Worm (Caenorhabditis elegans) whole organism, young adult: ENCODE data around the gene C16C8.9.

Source experiments
- B0035.1 ChIP-seq: sonication (generic microtip); optimal IDR thresholded peaks from 2 replicates; lab custom pipeline; 2016; ENCODE audit warnings: missing genetic modification characterization, mild to moderate bottlenecking, missing compliant biosample characterization, missing genotype, missing genetic modification reagents
- B0261.1 ChIP-seq: sonication (generic microtip); optimal IDR thresholded peaks from 2 replicates; lab custom pipeline; 2016; ENCODE audit warnings: mild to moderate bottlenecking, missing genetic modification characterization, moderate library complexity, missing compliant biosample characterization
- D2030.7 ChIP-seq: fragments of 200-800 bp; sonication (Bioruptor generic); IDR thresholded peaks from 2 replicates; pipeline ENCODE4 v1.3.6; 2022; ENCODE audit warnings: missing genetic modification reagents, missing genetic modification characterization, missing compliant biosample characterization
- F10E7.11 ChIP-seq: sonication (generic microtip); optimal IDR thresholded peaks from 2 replicates; lab custom pipeline; 2017; ENCODE audit warnings: mild to moderate bottlenecking, missing genetic modification characterization, moderate library complexity, missing compliant biosample characterization
- F33H1.4 ChIP-seq: fragments of 200-800 bp; sonication (Bioruptor generic); IDR thresholded peaks from 2 replicates; pipeline ENCODE4 v1.3.6; 2022; ENCODE audit warnings: missing genetic modification reagents, missing genetic modification characterization, missing compliant biosample characterization
- F39B2.1 ChIP-seq: fragments of 200-800 bp; sonication (Bioruptor generic); IDR thresholded peaks from 2 replicates; pipeline ENCODE4 v1.3.6; 2022; ENCODE audit warnings: missing genetic modification reagents, missing genetic modification characterization, missing compliant biosample characterization
- F57A8.1 ChIP-seq: fragments of 200-800 bp; sonication (Bioruptor generic); optimal IDR thresholded peaks from 2 replicates; lab custom pipeline; 2018; ENCODE audit warnings: mild to moderate bottlenecking, missing genetic modification characterization, moderate library complexity, missing compliant biosample characterization
- F57C9.4 ChIP-seq: sonication (generic microtip); optimal IDR thresholded peaks from 2 replicates; lab custom pipeline; 2017; ENCODE audit warnings: mild to moderate bottlenecking, missing genetic modification characterization, missing compliant biosample characterization
- Y56A3A.18 ChIP-seq: fragments of 200-800 bp; sonication (Bioruptor generic); IDR thresholded peaks from 2 replicates; pipeline ENCODE4 v1.3.6; 2022; ENCODE audit warnings: missing genetic modification reagents, missing genetic modification characterization, missing compliant biosample characterization
- Y79H2A.3 ChIP-seq: fragments of 200-800 bp; sonication (Bioruptor generic); conservative IDR thresholded peaks from 2 replicates; pipeline ENCODE4 v1.3.6; 2022; ENCODE audit warnings: missing genetic modification reagents, missing genetic modification characterization, missing compliant biosample characterization
- Y95B8A.8 ChIP-seq: fragments of 200-800 bp; sonication (Bioruptor generic); IDR thresholded peaks from 2 replicates; pipeline ENCODE4 v1.3.6; 2022; ENCODE audit warnings: missing genetic modification reagents, missing genetic modification characterization, missing compliant biosample characterization
- aptf-2 ChIP-seq: fragments of 200-800 bp; sonication (Bioruptor generic); conservative IDR thresholded peaks from 2 replicates; pipeline ENCODE4 v1.3.6; 2022; ENCODE audit warnings: missing genetic modification reagents, missing genetic modification characterization, missing compliant biosample characterization
- attf-3 ChIP-seq: fragments of 200-800 bp; sonication (Bioruptor generic); conservative IDR thresholded peaks from 2 replicates; pipeline ENCODE4 v1.3.6; 2022; ENCODE audit warnings: missing genetic modification reagents, missing genetic modification characterization, missing compliant biosample characterization
- attf-6 ChIP-seq: fragments of 200-800 bp; sonication (Bioruptor generic); IDR thresholded peaks from 2 replicates; pipeline ENCODE4 v1.3.6; 2022; ENCODE audit warnings: missing genetic modification reagents, missing genetic modification characterization, missing compliant biosample characterization
- ccch-3 ChIP-seq: fragments of 200-800 bp; sonication (Bioruptor generic); optimal IDR thresholded peaks from 2 replicates; lab custom pipeline; 2018; ENCODE audit warnings: mild to moderate bottlenecking, missing genetic modification characterization, missing compliant biosample characterization
- cebp-1 ChIP-seq, 2 experiments: fragments of 200-800 bp in 1 of 2; sonication (Bioruptor generic) in 1 of 2; sonication (generic microtip) in 1 of 2; IDR thresholded peaks in 1 of 2; optimal IDR thresholded peaks in 1 of 2; 2 replicates each; pipeline versions ENCODE4 v1.3.6 to Lab custom; 2017 to 2022; ENCODE audit warnings: missing compliant biosample characterization in 2 of 2, missing genetic modification characterization in 2 of 2, mild to moderate bottlenecking in 1 of 2, missing genetic modification reagents in 1 of 2, moderate library complexity in 1 of 2
- ceh-27 ChIP-seq: fragments of 200-800 bp; sonication (Bioruptor generic); optimal IDR thresholded peaks from 2 replicates; lab custom pipeline; 2018; ENCODE audit warnings: mild to moderate bottlenecking, missing genetic modification characterization, moderate library complexity, missing compliant biosample characterization
- ceh-58 ChIP-seq: fragments of 200-800 bp; sonication (Bioruptor generic); IDR thresholded peaks from 2 replicates; pipeline ENCODE4 v1.3.6; 2022; ENCODE audit warnings: missing genetic modification characterization, missing compliant biosample characterization
- ceh-79 ChIP-seq: sonication (generic microtip); optimal IDR thresholded peaks from 2 replicates; lab custom pipeline; 2017; ENCODE audit warnings: mild to moderate bottlenecking, missing genetic modification characterization, missing compliant biosample characterization
- egl-44 ChIP-seq: fragments of 200-800 bp; sonication (Bioruptor generic); IDR thresholded peaks from 2 replicates; pipeline ENCODE4 v1.3.6; 2022; ENCODE audit warnings: missing genetic modification reagents, missing genetic modification characterization, missing compliant biosample characterization
- ekl-4 ChIP-seq: fragments of 200-800 bp; sonication (Bioruptor generic); IDR thresholded peaks from 2 replicates; pipeline ENCODE4 v1.3.6; 2022; ENCODE audit warnings: missing genetic modification reagents, missing genetic modification characterization, missing compliant biosample characterization
- ets-4 ChIP-seq: fragments of 200-800 bp; sonication (Bioruptor generic); optimal IDR thresholded peaks from 2 replicates; lab custom pipeline; 2018; ENCODE audit warnings: mild to moderate bottlenecking, missing genetic modification characterization, missing compliant biosample characterization
- him-1 ChIP-seq: sonication (generic microtip); optimal IDR thresholded peaks from 2 replicates; lab custom pipeline; 2016; ENCODE audit warnings: missing genotype, missing genetic modification reagents, missing genetic modification characterization, missing compliant biosample characterization
- hlh-26 ChIP-seq: fragments of 200-800 bp; sonication (Bioruptor generic); conservative IDR thresholded peaks from 2 replicates; pipeline ENCODE4 v1.3.6; 2022; ENCODE audit warnings: missing genetic modification reagents, missing genetic modification characterization, missing compliant biosample characterization
- lin-35 ChIP-seq, 3 experiments: fragments of 150-350 bp in 2 of 3; sonication (generic microtip) in 1 of 3; optimal IDR thresholded peaks; 2 replicates each; lab custom pipeline; 2014 to 2018; ENCODE audit warnings: missing biosample characterization in 3 of 3, missing genetic modification characterization in 3 of 3, missing genetic modification reagents in 3 of 3
- lin-40 ChIP-seq: sonication (generic microtip); optimal IDR thresholded peaks from 2 replicates; lab custom pipeline; 2016; ENCODE audit warnings: missing genetic modification characterization, mild to moderate bottlenecking, missing compliant biosample characterization, missing genotype, missing genetic modification reagents
- lir-1 ChIP-seq: fragments of 200-800 bp; sonication (Bioruptor generic); conservative IDR thresholded peaks from 2 replicates; pipeline ENCODE4 v1.3.6; 2022; ENCODE audit warnings: missing genetic modification reagents, missing genetic modification characterization, missing compliant biosample characterization
- madf-8 ChIP-seq: fragments of 200-800 bp; sonication (Bioruptor generic); conservative IDR thresholded peaks from 2 replicates; pipeline ENCODE4 v1.3.6; 2022; ENCODE audit warnings: missing genetic modification reagents, missing genetic modification characterization, missing compliant biosample characterization
- mel-28 ChIP-seq: sonication (generic microtip); optimal IDR thresholded peaks from 2 replicates; lab custom pipeline; 2016; ENCODE audit warnings: borderline replicate concordance, mild to moderate bottlenecking, missing genetic modification characterization, missing compliant biosample characterization
- mes-4 ChIP-seq: sonication (generic microtip); optimal IDR thresholded peaks from 2 replicates; lab custom pipeline; 2016; ENCODE audit warnings: missing genotype, missing genetic modification characterization, missing compliant biosample characterization
- nfya-2 ChIP-seq: fragments of 200-800 bp; sonication (Bioruptor generic); IDR thresholded peaks from 2 replicates; pipeline ENCODE4 v1.3.6; 2022; ENCODE audit warnings: missing genetic modification reagents, missing genetic modification characterization, missing compliant biosample characterization
- pha-4 ChIP-seq: fragments of 150-350 bp; sonication (generic microtip); optimal IDR thresholded peaks from 2 replicates; lab custom pipeline; 2014; ENCODE audit warnings: missing biosample characterization, missing genetic modification reagents, missing genetic modification characterization
- rcor-1 ChIP-seq: fragments of 200-800 bp; sonication (Bioruptor generic); IDR thresholded peaks from 2 replicates; pipeline ENCODE4 v1.3.6; 2022; ENCODE audit warnings: missing genetic modification reagents, missing genetic modification characterization, missing compliant biosample characterization
- snpc-1.1 ChIP-seq: sonication (generic microtip); optimal IDR thresholded peaks from 2 replicates; lab custom pipeline; 2017; ENCODE audit warnings: missing genetic modification characterization, mild to moderate bottlenecking, missing compliant biosample characterization, antibody characterized with exemption, moderate library complexity, missing genotype, missing genetic modification reagents; ENCODE audit not compliant: insufficient read depth
- snpc-1.3 ChIP-seq: sonication (generic microtip); optimal IDR thresholded peaks from 2 replicates; lab custom pipeline; 2017; ENCODE audit warnings: missing genetic modification characterization, mild to moderate bottlenecking, missing compliant biosample characterization, antibody characterized with exemption, moderate library complexity, missing genotype, missing genetic modification reagents; ENCODE audit not compliant: insufficient read depth
- snpc-3.4 ChIP-seq: sonication (generic microtip); optimal IDR thresholded peaks from 2 replicates; lab custom pipeline; 2017; ENCODE audit warnings: missing genetic modification characterization, mild to moderate bottlenecking, missing compliant biosample characterization, antibody characterized with exemption, moderate library complexity, missing genotype, missing genetic modification reagents
- snpc-4 ChIP-seq, 5 experiments: fragments of 150-350 bp in 1 of 5; sonication (generic microtip) in 4 of 5; optimal IDR thresholded peaks; 2 replicates each; lab custom pipeline; 2014 to 2018; ENCODE audit warnings: missing genetic modification characterization in 5 of 5, missing biosample characterization in 3 of 5, antibody characterized with exemption in 2 of 5, mild to moderate bottlenecking in 2 of 5, missing compliant biosample characterization in 2 of 5, missing genotype in 2 of 5, moderate library complexity in 2 of 5, missing genetic modification reagents in 1 of 5
- sptf-2 ChIP-seq: fragments of 200-800 bp; sonication (Bioruptor generic); optimal IDR thresholded peaks from 2 replicates; lab custom pipeline; 2018; ENCODE audit warnings: mild to moderate bottlenecking, missing genetic modification characterization, missing compliant biosample characterization
- ztf-22 ChIP-seq: fragments of 200-800 bp; sonication (Bioruptor generic); optimal IDR thresholded peaks from 2 replicates; lab custom pipeline; 2018; ENCODE audit warnings: mild to moderate bottlenecking, missing genetic modification characterization, moderate library complexity, missing compliant biosample characterization
- ztf-6 ChIP-seq: fragments of 200-800 bp; sonication (Bioruptor generic); IDR thresholded peaks from 2 replicates; pipeline ENCODE4 v1.3.6; 2022; ENCODE audit warnings: missing genetic modification reagents, missing genetic modification characterization, missing compliant biosample characterization

Gene C16C8.9

ce11 chrII:3463097-3463496 lies at the start of gene C16C8.9:
TSS of gene C16C8.9 (minus strand) at chrII:3463197.
- TF ChIP-seq F39B2.1 (GFP tag; lab: Robert Waterston, UW) (no peak), snpc-1.3 (tag; lab: Kevin White, UChicago) (no peak), madf-8 (GFP tag; lab: Robert Waterston, UW) (no peak), F10E7.11 (no peak)

ce11 chrII:3512240-3512639 lies 49.2 kb upstream of the C16C8.9 start, which contains the start of gene Y49F6B.19:
TSS of gene Y49F6B.19 (minus strand) at chrII:3512340.
- TF ChIP-seq Y56A3A.18 (no peak), ekl-4 (GFP tag; lab: Robert Waterston, UW) (no peak), attf-6 (GFP tag; lab: Robert Waterston, UW) (no peak), snpc-1.1 (tag; lab: Kevin White, UChicago) (no peak), lin-40 (tag; lab: Kevin White, UChicago) (no peak), pha-4 (tag; lab: Kevin White, UChicago) (no peak), mel-28 (no peak), ceh-27 (GFP tag; lab: Kevin White, UChicago) (no peak), ceh-79 (no peak), F33H1.4 (no peak), snpc-3.4 (tag; lab: Kevin White, UChicago) (no peak), F57A8.1 (no peak), F10E7.11 (no peak), aptf-2 (GFP tag; lab: Robert Waterston, UW) (no peak), snpc-4 (GFP tag; optimal IDR thresholded peaks at IDR 0.05; lab: Kevin White, UChicago) (no peak), snpc-4 (tag; optimal IDR thresholded peaks at IDR 0.05; lab: Kevin White, UChicago) (no peak), Y95B8A.8 (GFP tag; lab: Robert Waterston, UW) (no peak)

ce11 chrII:3504717-3505116 lies 41.7 kb upstream of the C16C8.9 start, which contains the start of gene cyh-1:
TSS of gene cyh-1 (plus strand) at chrII:3505017.
- no peak for TF ChIP-seq B0035.1 (tag; lab: Kevin White, UChicago)

ce11 chrII:3502520-3503323 lies 39.7 kb upstream of the C16C8.9 start, which contains the start of the genes col-71 and Y49F6B.2:
TSS of gene col-71 (minus strand) at chrII:3502570.
TSS of gene Y49F6B.2 (plus strand) at chrII:3502968.
- TF ChIP-seq nfya-2 (GFP tag; lab: Robert Waterston, UW) (no peak), D2030.7 (peak; percentile 46), hlh-26 (GFP tag; lab: Robert Waterston, UW) (no peak), him-1 (tag; lab: Kevin White, UChicago) (no peak), attf-3 (GFP tag; lab: Robert Waterston, UW) (peak; percentile 69), lir-1 (GFP tag; lab: Robert Waterston, UW) (peak; percentile 68; the same call in 1 of the 2 replicates), sptf-2 (GFP tag; lab: Kevin White, UChicago) (no peak), ets-4 (GFP tag; lab: Kevin White, UChicago) (no peak), ztf-6 (GFP tag; lab: Robert Waterston, UW) (no peak), cebp-1 (GFP tag; IDR thresholded peaks at IDR 0.05; lab: Robert Waterston, UW) (no peak), cebp-1 (tag; optimal IDR thresholded peaks at IDR 0.05; lab: Kevin White, UChicago) (peak; percentile 53), mes-4 (tag; lab: Kevin White, UChicago) (no peak), ztf-22 (GFP tag; lab: Kevin White, UChicago) (no peak), ceh-27 (GFP tag; lab: Kevin White, UChicago) (peak; percentile 72), Y79H2A.3 (no peak), rcor-1 (GFP tag; lab: Robert Waterston, UW) (peak; percentile 67), egl-44 (GFP tag; lab: Robert Waterston, UW) (no peak), B0261.1 (tag; lab: Kevin White, UChicago) (no peak), lin-35 (GFP tag; optimal IDR thresholded peaks at IDR 0.05; lab: Kevin White, UChicago) (peak in 2 of 3 experiments; percentile 21 to 67), F39B2.1 (GFP tag; lab: Robert Waterston, UW) (no peak), F57C9.4 (tag; lab: Kevin White, UChicago) (no peak), ccch-3 (GFP tag; lab: Kevin White, UChicago) (no peak), ceh-58 (GFP tag; lab: Robert Waterston, UW) (no peak)
